Worm (Caenorhabditis elegans) whole organism, L3 larva: ENCODE results near the gene Y43F8B.18.

Source experiments
- R02D3.7 ChIP-seq: fragments of 150-350 bp; optimal IDR thresholded peaks from 2 replicates; lab custom pipeline; 2014; ENCODE audit warnings: missing biosample characterization, missing genetic modification characterization
- ZK546.5 ChIP-seq: sonication (generic microtip); optimal IDR thresholded peaks from 2 replicates; lab custom pipeline; 2017; ENCODE audit warnings: missing biosample characterization, missing genetic modification characterization
- ama-1 ChIP-seq: fragments of 150-350 bp; optimal IDR thresholded peaks from 2 replicates; lab custom pipeline; 2018
- ceh-16 ChIP-seq: sonication (generic microtip); optimal IDR thresholded peaks from 2 replicates; lab custom pipeline; 2017; ENCODE audit warnings: missing biosample characterization, missing genetic modification characterization
- ceh-28 ChIP-seq: fragments of 150-350 bp; optimal IDR thresholded peaks from 2 replicates; lab custom pipeline; 2014; ENCODE audit warnings: missing biosample characterization, missing genetic modification reagents, missing genetic modification characterization
- ceh-82 ChIP-seq: fragments of 150-350 bp; optimal IDR thresholded peaks from 2 replicates; lab custom pipeline; 2014; ENCODE audit warnings: missing biosample characterization, missing genetic modification characterization
- egl-5 ChIP-seq: fragments of 150-350 bp; optimal IDR thresholded peaks from 2 replicates; lab custom pipeline; 2017; ENCODE audit warnings: missing biosample characterization, missing genetic modification reagents, missing genetic modification characterization, inconsistent platforms
- elt-2 ChIP-seq: sonication (generic microtip); optimal IDR thresholded peaks from 2 replicates; lab custom pipeline; 2016; ENCODE audit warnings: missing genetic modification reagents, mild to moderate bottlenecking, missing genetic modification characterization, missing compliant biosample characterization
- elt-3 ChIP-seq, 3 experiments: fragments of 150-350 bp in 1 of 3; sonication (generic microtip) in 2 of 3; optimal IDR thresholded peaks; 2 replicates in 2 of 3; 4 replicates in 1 of 3; lab custom pipeline; 2014 to 2017; ENCODE audit warnings: missing biosample characterization in 3 of 3, missing genetic modification characterization in 3 of 3
- eor-1 ChIP-seq, 2 experiments: fragments of 150-350 bp; optimal IDR thresholded peaks; 2 replicates each; lab custom pipeline; 2014 to 2018; ENCODE audit warnings: missing biosample characterization in 2 of 2, missing genetic modification characterization in 2 of 2
- fkh-10 ChIP-seq: sonication (generic microtip); optimal IDR thresholded peaks from 2 replicates; lab custom pipeline; 2017; ENCODE audit warnings: missing biosample characterization, missing genetic modification reagents, missing genetic modification characterization
- fkh-2 ChIP-seq: fragments of 150-350 bp; optimal IDR thresholded peaks from 2 replicates; lab custom pipeline; 2014; ENCODE audit warnings: missing biosample characterization, missing genetic modification reagents, missing genetic modification characterization
- fos-1 ChIP-seq: fragments of 150-350 bp; optimal IDR thresholded peaks from 2 replicates; lab custom pipeline; 2014; ENCODE audit warnings: missing biosample characterization, missing genetic modification characterization
- jun-1 ChIP-seq: fragments of 150-350 bp; optimal IDR thresholded peaks from 2 replicates; lab custom pipeline; 2014; ENCODE audit warnings: missing biosample characterization, missing genetic modification reagents, missing genetic modification characterization
- lin-15B ChIP-seq: fragments of 150-350 bp; optimal IDR thresholded peaks from 2 replicates; lab custom pipeline; 2014; ENCODE audit warnings: missing biosample characterization, missing genetic modification characterization
- lsy-12 ChIP-seq: sonication (generic microtip); optimal IDR thresholded peaks from 2 replicates; lab custom pipeline; 2016; ENCODE audit warnings: mild to moderate bottlenecking, missing genetic modification characterization, missing compliant biosample characterization
- mdl-1 ChIP-seq: fragments of 150-350 bp; optimal IDR thresholded peaks from 2 replicates; lab custom pipeline; 2014; ENCODE audit warnings: missing biosample characterization, missing genetic modification characterization
- mml-1 ChIP-seq: fragments of 150-350 bp; sonication (generic microtip); optimal IDR thresholded peaks from 3 replicates; lab custom pipeline; 2014; ENCODE audit warnings: missing biosample characterization, missing genetic modification characterization
- nfya-1 ChIP-seq: sonication (generic microtip); optimal IDR thresholded peaks from 2 replicates; lab custom pipeline; 2017; ENCODE audit warnings: missing genetic modification characterization, mild to moderate bottlenecking, missing compliant biosample characterization, antibody characterized with exemption, moderate library complexity; ENCODE audit not compliant: insufficient read depth
- nhr-11 ChIP-seq: fragments of 150-350 bp; optimal IDR thresholded peaks from 2 replicates; lab custom pipeline; 2014; ENCODE audit warnings: missing biosample characterization, missing genetic modification characterization
- nhr-12 ChIP-seq: fragments of 150-350 bp; optimal IDR thresholded peaks from 2 replicates; lab custom pipeline; 2014; ENCODE audit warnings: missing biosample characterization, missing genetic modification characterization
- nhr-23 ChIP-seq: fragments of 150-350 bp; optimal IDR thresholded peaks from 2 replicates; lab custom pipeline; 2014; ENCODE audit warnings: missing biosample characterization, missing genetic modification reagents, missing genetic modification characterization
- nhr-67 ChIP-seq: fragments of 150-350 bp; optimal IDR thresholded peaks from 2 replicates; lab custom pipeline; 2014; ENCODE audit warnings: missing biosample characterization, missing genetic modification characterization
- pha-4 ChIP-seq: fragments of 150-350 bp; optimal IDR thresholded peaks from 2 replicates; lab custom pipeline; 2014; ENCODE audit warnings: missing biosample characterization, missing genetic modification reagents, missing genetic modification characterization
- pqm-1 ChIP-seq: fragments of 150-350 bp; optimal IDR thresholded peaks from 2 replicates; lab custom pipeline; 2017; ENCODE audit warnings: missing biosample characterization, missing genetic modification characterization, inconsistent platforms
- sea-2 ChIP-seq: fragments of 150-350 bp; sonication (generic microtip); optimal IDR thresholded peaks from 4 replicates; lab custom pipeline; 2014; ENCODE audit warnings: missing biosample characterization, missing genetic modification reagents, missing genetic modification characterization
- skn-1 ChIP-seq: fragments of 150-350 bp; optimal IDR thresholded peaks from 2 replicates; lab custom pipeline; 2014; ENCODE audit warnings: missing biosample characterization, missing genetic modification characterization
- snpc-4 ChIP-seq: fragments of 150-350 bp; optimal IDR thresholded peaks from 2 replicates; lab custom pipeline; 2014; ENCODE audit warnings: missing biosample characterization, missing genetic modification characterization
- tbx-2 ChIP-seq: sonication (generic microtip); optimal IDR thresholded peaks from 2 replicates; lab custom pipeline; 2016; ENCODE audit warnings: mild to moderate bottlenecking, missing genetic modification characterization, missing compliant biosample characterization
- unc-39 ChIP-seq: sonication (generic microtip); optimal IDR thresholded peaks from 4 replicates; lab custom pipeline; 2017; ENCODE audit warnings: missing biosample characterization, missing genetic modification characterization
- zag-1 ChIP-seq: fragments of 150-350 bp; optimal IDR thresholded peaks from 2 replicates; lab custom pipeline; 2014; ENCODE audit warnings: missing biosample characterization, missing genetic modification characterization
- ztf-4 ChIP-seq: fragments of 150-350 bp; optimal IDR thresholded peaks from 2 replicates; lab custom pipeline; 2014; ENCODE audit warnings: missing biosample characterization, missing genetic modification characterization

The Y43F8B.18 gene

DNA sequence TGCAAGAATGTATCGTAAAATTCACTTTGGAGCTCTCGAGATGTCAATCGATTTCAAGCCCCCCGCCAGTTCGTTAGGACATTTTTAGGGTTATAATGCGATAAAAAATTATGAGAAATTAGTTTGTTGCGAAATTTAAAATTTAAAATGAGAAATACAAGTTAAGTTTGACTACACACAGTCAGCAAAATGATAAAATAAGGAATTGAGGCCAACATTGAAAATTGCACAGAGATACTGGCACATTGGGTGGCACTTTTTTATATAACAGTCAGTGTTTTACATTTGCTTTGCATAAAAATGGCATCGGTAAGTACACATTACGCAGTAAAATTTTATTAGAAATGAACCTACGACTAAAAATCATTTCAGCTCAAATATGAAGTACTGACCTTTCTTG is 17.7 kb upstream of the Y43F8B.18 start, which contains the start of gene Y43F8B.12:
Gene Y43F8B.12, plus strand, starts transcription at position 301 of the 400 bp plus-strand sequence.
- TF ChIP-seq nhr-23 (tag; lab: Kevin White, UChicago) (no peak), mdl-1 (no peak), fkh-2 (no peak), lsy-12 (no peak), fkh-10 (GFP tag; lab: Kevin White, UChicago) (no peak), ama-1 (lab: Kevin White, UChicago) (no peak), unc-39 (no peak), egl-5 (tag; lab: Kevin White, UChicago) (no peak), elt-3 (tag; optimal IDR thresholded peaks at IDR 0.05; lab: Kevin White, UChicago) (no peak), ceh-82 (tag; lab: Kevin White, UChicago) (no peak), sea-2 (GFP tag; lab: Kevin White, UChicago) (no peak), mml-1 (no peak), zag-1 (tag; lab: Kevin White, UChicago) (no peak), snpc-4 (no peak), nfya-1 (no peak), jun-1 (tag; lab: Kevin White, UChicago) (no peak), nhr-11 (tag; lab: Kevin White, UChicago) (no peak), tbx-2 (no peak)
- TF ChIP-seq, all 47 proteins: peak for 0

DNA sequence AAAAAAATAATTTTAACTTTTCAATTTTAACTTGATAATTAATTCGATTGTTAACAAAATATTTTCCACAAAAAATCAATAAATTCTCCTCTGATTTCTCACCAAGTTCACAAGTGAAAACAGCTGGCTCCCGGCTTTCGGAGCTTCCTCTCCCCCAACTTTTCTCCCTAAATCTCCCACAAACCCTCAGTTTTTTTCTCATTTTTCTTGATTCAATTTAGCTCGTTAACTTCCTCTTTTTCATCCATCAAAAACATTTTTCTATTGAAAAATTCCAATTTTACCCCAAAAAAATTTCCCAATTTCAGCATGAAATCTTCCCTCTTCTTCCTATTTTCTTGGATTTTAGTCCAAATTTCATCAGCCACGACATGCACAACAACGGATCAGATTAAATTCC is 15.4 kb upstream of the Y43F8B.18 start, which contains the start of gene Y43F8B.11:
Gene Y43F8B.11, plus strand, starts transcription at position 301 of the 400 bp plus-strand sequence.
- TF ChIP-seq elt-2: no peak
- no peak for TF ChIP-seq nhr-67 (tag; lab: Kevin White, UChicago)
- no peak for TF ChIP-seq pha-4
- no peak for TF ChIP-seq ZK546.5
- TF ChIP-seq pqm-1 (tag; lab: Kevin White, UChicago): no peak
- TF ChIP-seq elt-3 (tag; optimal IDR thresholded peaks at IDR 0.05; lab: Kevin White, UChicago): no peak
- no peak for TF ChIP-seq zag-1 (tag; lab: Kevin White, UChicago)
- no peak for TF ChIP-seq unc-39
- no peak for TF ChIP-seq tbx-2
- no peak for TF ChIP-seq lsy-12
- no peak for TF ChIP-seq ztf-4
- TF ChIP-seq fos-1 (tag; lab: Kevin White, UChicago): no peak
- no peak for TF ChIP-seq jun-1 (tag; lab: Kevin White, UChicago)
- TF ChIP-seq fkh-10 (GFP tag; lab: Kevin White, UChicago): no peak
- TF ChIP-seq nhr-12 (tag; lab: Kevin White, UChicago): no peak
- TF ChIP-seq ceh-16 (tag; lab: Kevin White, UChicago): no peak
- TF ChIP-seq, all 47 proteins: peak for 0

DNA sequence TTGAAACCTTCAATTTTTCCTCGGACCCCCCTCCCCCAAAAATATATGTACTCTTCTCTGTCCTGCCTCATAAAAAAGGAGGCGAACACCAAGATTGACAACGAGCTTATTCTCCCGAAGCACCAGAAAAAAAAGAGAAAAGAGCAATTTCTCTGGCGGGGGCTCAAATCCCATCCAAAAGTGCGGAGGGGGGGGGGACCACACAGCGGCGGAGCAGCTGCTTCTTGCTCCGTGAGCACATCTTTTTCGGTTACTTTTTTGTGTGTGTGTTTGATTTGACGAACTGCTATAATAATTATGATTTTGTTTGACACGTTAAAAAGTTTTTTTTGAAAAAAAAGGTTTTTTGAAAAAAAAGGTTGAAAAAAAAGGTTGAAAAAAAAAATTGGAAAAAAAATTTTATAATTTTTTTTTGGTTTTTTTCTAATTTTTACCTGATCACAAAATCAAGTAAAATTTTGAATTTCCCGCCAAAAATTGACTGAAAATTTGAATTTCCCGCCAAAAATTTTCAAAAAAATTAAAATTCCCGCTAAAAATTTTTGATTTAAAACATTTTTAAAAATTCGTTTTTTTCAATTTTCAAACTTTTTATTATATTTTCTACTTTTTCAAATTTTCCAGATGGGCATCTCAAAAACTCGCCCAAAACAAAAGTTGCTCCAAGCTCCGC is 11.8 kb upstream of the Y43F8B.18 start, which contains the start of gene Y43F8B.10:
Gene Y43F8B.10, plus strand, starts transcription at position 623 of the 673 bp plus-strand sequence.
- TF ChIP-seq nfya-1 (peak; percentile 9), egl-5 (tag; lab: Kevin White, UChicago) (no peak)
- TF ChIP-seq, all 47 proteins: peak for 1

DNA sequence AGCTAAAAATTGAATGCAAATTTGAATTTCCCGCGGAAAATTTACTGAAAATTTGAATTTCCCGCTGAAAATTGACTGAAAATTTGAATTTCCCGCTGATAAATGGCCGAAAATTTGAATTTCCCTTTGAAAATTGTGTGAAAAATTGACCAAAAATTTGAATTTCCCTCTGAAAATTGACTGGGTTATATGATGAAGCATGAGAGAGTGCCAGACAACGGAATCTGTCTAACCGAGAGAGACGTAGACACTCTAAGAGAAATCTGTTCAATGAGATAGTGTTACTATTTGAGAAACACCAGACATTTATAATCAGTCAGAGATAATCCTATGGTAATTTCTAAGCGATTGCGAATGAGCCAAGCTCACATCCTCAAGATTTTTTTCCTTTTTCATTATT is 8.5 kb upstream of the Y43F8B.18 start:
- TF ChIP-seq sea-2 (GFP tag; lab: Kevin White, UChicago): no peak
- no peak for TF ChIP-seq pqm-1 (tag; lab: Kevin White, UChicago)
- TF ChIP-seq ama-1 (lab: Kevin White, UChicago): no peak
- no peak for TF ChIP-seq nhr-11 (tag; lab: Kevin White, UChicago)

DNA sequence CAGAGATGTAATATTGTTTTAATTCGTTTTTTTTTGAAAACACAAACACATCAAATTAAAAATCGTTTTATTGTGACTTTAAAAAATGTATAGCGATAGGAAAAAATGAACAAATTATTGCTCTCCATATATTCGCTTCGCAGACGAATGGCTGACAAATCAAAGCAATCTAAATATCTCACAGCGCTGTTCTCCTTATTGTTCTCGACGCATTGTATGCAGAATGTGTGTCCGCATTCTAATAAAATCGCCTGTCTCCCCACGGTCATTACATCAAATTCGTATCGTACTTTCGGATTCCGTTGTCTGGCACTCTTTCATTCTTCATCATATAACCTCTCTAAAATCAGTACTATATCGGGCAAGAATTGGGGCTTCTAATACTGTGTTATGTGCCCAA is 7.9 kb upstream of the Y43F8B.18 start, which contains the start of gene Y43F8B.9:
Gene Y43F8B.9, plus strand, starts transcription at position 301 of the 400 bp plus-strand sequence.
- TF ChIP-seq eor-1 (tag; optimal IDR thresholded peaks at IDR 0.05; lab: Kevin White, UChicago): no peak
- no peak for TF ChIP-seq lin-15B (tag; lab: Kevin White, UChicago)
- no peak for TF ChIP-seq R02D3.7 (tag; lab: Kevin White, UChicago)
- TF ChIP-seq tbx-2: no peak
- TF ChIP-seq ceh-28 (tag; lab: Kevin White, UChicago): no peak
- no peak for TF ChIP-seq fos-1 (tag; lab: Kevin White, UChicago)
- TF ChIP-seq skn-1 (tag; lab: Kevin White, UChicago): no peak
- TF ChIP-seq ztf-4: no peak
- TF ChIP-seq lsy-12: no peak
